Fruit fly (Drosophila melanogaster): ENCODE results near the gene Stip1.
A peak's percentile ranks its signal among the peaks of the same experiment; 100 is the strongest.

The Stip1 gene

dm6 chr2L:309177-309576 lies 14.3 kb downstream of the Stip1 start:
- TF ChIP-seq usp (GFP tag; optimal IDR thresholded peaks at IDR 0.05) (no peak), Dll (optimal IDR thresholded peaks at IDR 0.05) (no peak), CG8478 (optimal IDR thresholded peaks at IDR 0.05) (no peak), pan (optimal IDR thresholded peaks at IDR 0.05) (peak; percentile 73)

- TF ChIP-seq usp (GFP tag; optimal IDR thresholded peaks at IDR 0.05) (no peak), psq (optimal IDR thresholded peaks at IDR 0.05) (no peak), CG8478 (optimal IDR thresholded peaks at IDR 0.05) (no peak), Dll (optimal IDR thresholded peaks at IDR 0.05) (peak; percentile 11)
Observed at dm6 chr2L:309812-310431, 15.0 kb downstream of the Stip1 start.

- TF ChIP-seq usp (GFP tag; optimal IDR thresholded peaks at IDR 0.05) (no peak), EcR (GFP tag; optimal IDR thresholded peaks at IDR 0.05) (no peak), CG8478 (optimal IDR thresholded peaks at IDR 0.05) (no peak), pan (optimal IDR thresholded peaks at IDR 0.05) (no peak), psq (optimal IDR thresholded peaks at IDR 0.05) (no peak), Dll (optimal IDR thresholded peaks at IDR 0.05) (no peak)
Observed at dm6 chr2L:319159-319558, 24.2 kb downstream of the Stip1 start, which contains the start of gene CG11912. TSS of gene CG11912 (minus strand) at chr2L:319259.

- TF ChIP-seq usp (GFP tag; optimal IDR thresholded peaks at IDR 0.05), result no peak
- no peak for TF ChIP-seq CG8478 (optimal IDR thresholded peaks at IDR 0.05)
- TF ChIP-seq EcR (GFP tag; optimal IDR thresholded peaks at IDR 0.05), result no peak
- TF ChIP-seq Dll (optimal IDR thresholded peaks at IDR 0.05), result no peak
Observed at dm6 chr2L:319745-320144, 24.8 kb downstream of the Stip1 start.

- TF ChIP-seq EcR (GFP tag; optimal IDR thresholded peaks at IDR 0.05) (no peak), pan (optimal IDR thresholded peaks at IDR 0.05) (no peak), Dll (optimal IDR thresholded peaks at IDR 0.05) (no peak), psq (optimal IDR thresholded peaks at IDR 0.05) (no peak), usp (GFP tag; optimal IDR thresholded peaks at IDR 0.05) (no peak), CG8478 (optimal IDR thresholded peaks at IDR 0.05) (no peak)
Observed at dm6 chr2L:321148-321547, 26.2 kb downstream of the Stip1 start, which contains the start of gene CG11911. TSS of gene CG11911 (minus strand) at chr2L:321248.

- TF ChIP-seq pan (optimal IDR thresholded peaks at IDR 0.05) (no peak), EcR (GFP tag; optimal IDR thresholded peaks at IDR 0.05) (no peak), psq (optimal IDR thresholded peaks at IDR 0.05) (no peak), Dll (optimal IDR thresholded peaks at IDR 0.05) (no peak), CG8478 (optimal IDR thresholded peaks at IDR 0.05) (no peak), usp (GFP tag; optimal IDR thresholded peaks at IDR 0.05) (no peak)
Observed at dm6 chr2L:321793-322192, 26.9 kb downstream of the Stip1 start, which contains the start of gene CG33127. TSS of gene CG33127 (plus strand) at chr2L:322101.

dm6 chr2L:322915-323314 lies 28.0 kb downstream of the Stip1 start:
- TF ChIP-seq EcR (GFP tag; optimal IDR thresholded peaks at IDR 0.05) (no peak), psq (optimal IDR thresholded peaks at IDR 0.05) (no peak)

- TF ChIP-seq CG8478 (optimal IDR thresholded peaks at IDR 0.05) (no peak), psq (optimal IDR thresholded peaks at IDR 0.05) (no peak), usp (GFP tag; optimal IDR thresholded peaks at IDR 0.05) (no peak), pan (optimal IDR thresholded peaks at IDR 0.05) (no peak), EcR (GFP tag; optimal IDR thresholded peaks at IDR 0.05) (no peak), Dll (optimal IDR thresholded peaks at IDR 0.05) (no peak)
Observed at dm6 chr2L:329661-330060, 34.7 kb downstream of the Stip1 start, which contains the start of gene CG43755. TSS of gene CG43755 (minus strand) at chr2L:329761.

- TF ChIP-seq pan (optimal IDR thresholded peaks at IDR 0.05) (no peak), psq (optimal IDR thresholded peaks at IDR 0.05) (no peak), Dll (optimal IDR thresholded peaks at IDR 0.05) (no peak), EcR (GFP tag; optimal IDR thresholded peaks at IDR 0.05) (no peak), usp (GFP tag; optimal IDR thresholded peaks at IDR 0.05) (no peak)
Observed at dm6 chr2L:332235-332634, 37.3 kb downstream of the Stip1 start, which contains the start of gene CG31921. TSS of gene CG31921 (minus strand) at chr2L:332335.

dm6 chr2L:346781-347180 lies 51.9 kb downstream of the Stip1 start:
- TF ChIP-seq pan (optimal IDR thresholded peaks at IDR 0.05) (no peak), Dll (optimal IDR thresholded peaks at IDR 0.05) (no peak), CG8478 (optimal IDR thresholded peaks at IDR 0.05) (no peak), usp (GFP tag; optimal IDR thresholded peaks at IDR 0.05) (no peak), psq (optimal IDR thresholded peaks at IDR 0.05) (no peak), EcR (GFP tag; optimal IDR thresholded peaks at IDR 0.05) (no peak)

Measured in whole organism.